Fruit fly (Drosophila melanogaster) whole organism, prepupa: ENCODE measurements around the gene p24-1.
A peak's percentile ranks its signal among the peaks of the same experiment; 100 is the strongest.

ENCODE experiments used
- Blimp-1 ChIP-seq: fragments of 200-800 bp; sonication (Bioruptor generic); optimal IDR thresholded peaks from 3 replicates; lab custom pipeline; 2017; ENCODE audit warnings: missing biosample characterization, missing genetic modification characterization, mild to moderate bottlenecking, moderate library complexity, missing genetic modification reagents
- CG10631 ChIP-seq: fragments of 200-800 bp; sonication (Bioruptor generic); optimal IDR thresholded peaks from 2 replicates; lab custom pipeline; 2016; ENCODE audit warnings: missing biosample characterization, missing genetic modification characterization
- CG10669 ChIP-seq: fragments of 200-800 bp; sonication (Bioruptor generic); optimal IDR thresholded peaks from 3 replicates; lab custom pipeline; 2018; ENCODE audit warnings: missing biosample characterization, mild to moderate bottlenecking, missing genetic modification characterization, moderate library complexity
- CG11902 ChIP-seq: fragments of 200-800 bp; sonication (Bioruptor generic); optimal IDR thresholded peaks from 3 replicates; lab custom pipeline; 2016; ENCODE audit warnings: missing biosample characterization, missing genetic modification characterization
- CG1621 ChIP-seq: fragments of 200-800 bp; sonication (Bioruptor generic); optimal IDR thresholded peaks from 3 replicates; lab custom pipeline; 2018; ENCODE audit warnings: missing biosample characterization, mild to moderate bottlenecking, missing genetic modification characterization
- CG16779 ChIP-seq: fragments of 200-800 bp; sonication (Bioruptor generic); optimal IDR thresholded peaks from 3 replicates; lab custom pipeline; 2017; ENCODE audit warnings: missing biosample characterization, mild to moderate bottlenecking, missing genetic modification characterization
- CG3032 ChIP-seq: fragments of 200-800 bp; optimal IDR thresholded peaks from 2 replicates; lab custom pipeline; 2019; ENCODE audit warnings: missing biosample characterization, mild to moderate bottlenecking, missing genetic modification characterization, moderate library complexity
- CG32006 ChIP-seq: fragments of 200-800 bp; sonication (Bioruptor generic); optimal IDR thresholded peaks from 3 replicates; lab custom pipeline; 2017; ENCODE audit warnings: missing biosample characterization, mild to moderate bottlenecking, missing genetic modification characterization
- CG34406 ChIP-seq: fragments of 200-800 bp; sonication (Bioruptor generic); optimal IDR thresholded peaks from 3 replicates; lab custom pipeline; 2016; ENCODE audit warnings: missing biosample characterization, missing genetic modification characterization
- CG3919 ChIP-seq: fragments of 200-800 bp; sonication (Bioruptor generic); optimal IDR thresholded peaks from 3 replicates; lab custom pipeline; 2016; ENCODE audit warnings: missing biosample characterization, missing genetic modification characterization
- CG4318 ChIP-seq: fragments of 200-800 bp; sonication (Bioruptor generic); optimal IDR thresholded peaks from 3 replicates; lab custom pipeline; 2017; ENCODE audit warnings: missing biosample characterization, mild to moderate bottlenecking, missing genetic modification characterization
- CG6163 ChIP-seq: fragments of 200-800 bp; sonication (Bioruptor generic); IDR thresholded peaks from 3 replicates; pipeline ENCODE4 v1.3.6; 2022; ENCODE audit warnings: missing biosample characterization, missing genetic modification characterization
- CG6276 ChIP-seq: fragments of 200-800 bp; sonication (Bioruptor generic); optimal IDR thresholded peaks from 2 replicates; lab custom pipeline; 2017; ENCODE audit warnings: missing biosample characterization, mild to moderate bottlenecking, missing genetic modification characterization
- CG6792 ChIP-seq: fragments of 200-800 bp; sonication (Bioruptor generic); optimal IDR thresholded peaks from 3 replicates; lab custom pipeline; 2016; ENCODE audit warnings: missing biosample characterization, missing genetic modification characterization
- CG6808 ChIP-seq: fragments of 200-800 bp; sonication (Bioruptor generic); optimal IDR thresholded peaks from 3 replicates; lab custom pipeline; 2017; ENCODE audit warnings: missing biosample characterization, missing genetic modification characterization, mild to moderate bottlenecking, moderate library complexity, missing genetic modification reagents
- CG7368 ChIP-seq: fragments of 200-800 bp; sonication (Bioruptor generic); optimal IDR thresholded peaks from 3 replicates; lab custom pipeline; 2016; ENCODE audit warnings: missing biosample characterization, missing genetic modification characterization
- CG8119 ChIP-seq: fragments of 200-800 bp; sonication (Bioruptor generic); IDR thresholded peaks from 3 replicates; pipeline ENCODE4 v1.3.6; 2022; ENCODE audit warnings: missing biosample characterization, missing genetic modification characterization
- CG8319 ChIP-seq: fragments of 200-800 bp; sonication (Bioruptor generic); optimal IDR thresholded peaks from 3 replicates; lab custom pipeline; 2016; ENCODE audit warnings: missing biosample characterization, missing genetic modification characterization
- CG8632 ChIP-seq: fragments of 200-800 bp; sonication (Bioruptor generic); optimal IDR thresholded peaks from 3 replicates; lab custom pipeline; 2016; ENCODE audit warnings: missing biosample characterization, missing genetic modification characterization
- CG9139 ChIP-seq: fragments of 200-800 bp; sonication (Bioruptor generic); optimal IDR thresholded peaks from 3 replicates; lab custom pipeline; 2017; ENCODE audit warnings: missing biosample characterization, mild to moderate bottlenecking, missing genetic modification characterization
- Eip78C ChIP-seq: fragments of 200-800 bp; sonication (Bioruptor generic); peaks from one replicate; lab custom pipeline; 2016; ENCODE audit warnings: missing biosample characterization, missing genetic modification characterization
- Eip93F ChIP-seq: fragments of 200-800 bp; sonication (Bioruptor generic); optimal IDR thresholded peaks from 2 replicates; lab custom pipeline; 2016; ENCODE audit warnings: missing biosample characterization, mild to moderate bottlenecking, missing genetic modification characterization
- Ets21C ChIP-seq: fragments of 200-800 bp; sonication (Bioruptor generic); optimal IDR thresholded peaks from 3 replicates; lab custom pipeline; 2016; ENCODE audit warnings: missing biosample characterization, missing genetic modification characterization
- Ets96B ChIP-seq: fragments of 200-800 bp; optimal IDR thresholded peaks from 2 replicates; lab custom pipeline; 2019; ENCODE audit warnings: missing biosample characterization, mild to moderate bottlenecking, missing genetic modification characterization, moderate library complexity
- Gug ChIP-seq: fragments of 200-800 bp; sonication (Bioruptor generic); IDR thresholded peaks from 2 replicates; pipeline ENCODE4 v1.3.6; 2022; ENCODE audit warnings: missing biosample characterization, missing genetic modification characterization
- Hr38 ChIP-seq: sonication (Bioruptor generic); optimal IDR thresholded peaks from 2 replicates; lab custom pipeline; 2016; ENCODE audit warnings: missing biosample characterization, missing genetic modification characterization
- Hr39 ChIP-seq: fragments of 200-800 bp; sonication (Bioruptor generic); optimal IDR thresholded peaks from 2 replicates; lab custom pipeline; 2016; ENCODE audit warnings: missing biosample characterization, missing genetic modification characterization
- Hr4 ChIP-seq: fragments of 200-800 bp; sonication (Bioruptor generic); optimal IDR thresholded peaks from 3 replicates; lab custom pipeline; 2016; ENCODE audit warnings: missing biosample characterization, missing genetic modification characterization
- Lpt ChIP-seq: fragments of 200-800 bp; sonication (Bioruptor generic); optimal IDR thresholded peaks from 3 replicates; lab custom pipeline; 2016; ENCODE audit warnings: missing biosample characterization, missing genetic modification characterization
- Met ChIP-seq: fragments of 200-800 bp; sonication (Bioruptor generic); optimal IDR thresholded peaks from 3 replicates; lab custom pipeline; 2016; ENCODE audit warnings: missing biosample characterization, missing genetic modification characterization
- Smox ChIP-seq: fragments of 200-800 bp; sonication (Bioruptor generic); optimal IDR thresholded peaks from 3 replicates; lab custom pipeline; 2016; ENCODE audit warnings: missing biosample characterization, missing genetic modification characterization
- Sox14 ChIP-seq: fragments of 200-800 bp; sonication (Bioruptor generic); optimal IDR thresholded peaks from 3 replicates; lab custom pipeline; 2016; ENCODE audit warnings: missing biosample characterization, missing genetic modification characterization
- Sox15 ChIP-seq: fragments of 200-800 bp; sonication (Bioruptor generic); optimal IDR thresholded peaks from 3 replicates; lab custom pipeline; 2016; ENCODE audit warnings: missing biosample characterization, missing genetic modification characterization
- achi ChIP-seq: fragments of 200-800 bp; sonication (Bioruptor generic); optimal IDR thresholded peaks from 3 replicates; lab custom pipeline; 2016; ENCODE audit warnings: missing biosample characterization, missing genetic modification characterization
- acj6 ChIP-seq: fragments of 200-800 bp; sonication (Bioruptor generic); optimal IDR thresholded peaks from 3 replicates; lab custom pipeline; 2016; ENCODE audit warnings: missing biosample characterization, missing genetic modification characterization
- dac ChIP-seq: fragments of 200-800 bp; sonication (Bioruptor generic); optimal IDR thresholded peaks from 2 replicates; lab custom pipeline; 2017; ENCODE audit warnings: missing biosample characterization, mild to moderate bottlenecking, missing genetic modification characterization
- dsx ChIP-seq: fragments of 200-800 bp; optimal IDR thresholded peaks from 3 replicates; lab custom pipeline; 2019; ENCODE audit warnings: missing biosample characterization, mild to moderate bottlenecking, missing genetic modification characterization, moderate library complexity; ENCODE audit not compliant: poor library complexity, severe bottlenecking
- eg ChIP-seq: fragments of 200-800 bp; sonication (Bioruptor generic); IDR thresholded peaks from 3 replicates; pipeline ENCODE4 v1.3.6; 2022; ENCODE audit warnings: missing biosample characterization, missing genetic modification characterization
- esn ChIP-seq: fragments of 200-800 bp; sonication (Bioruptor generic); optimal IDR thresholded peaks from 2 replicates; lab custom pipeline; 2016; ENCODE audit warnings: missing biosample characterization, mild to moderate bottlenecking, missing genetic modification characterization, moderate library complexity
- fd59A ChIP-seq: fragments of 200-800 bp; sonication (Bioruptor generic); optimal IDR thresholded peaks from 2 replicates; lab custom pipeline; 2017; ENCODE audit warnings: missing biosample characterization, mild to moderate bottlenecking, missing genetic modification characterization, missing genetic modification reagents
- fd85E ChIP-seq: fragments of 200-800 bp; sonication (Bioruptor generic); optimal IDR thresholded peaks from 3 replicates; lab custom pipeline; 2016; ENCODE audit warnings: missing biosample characterization, missing genetic modification characterization
- fkh ChIP-seq: fragments of 200-800 bp; sonication (Bioruptor generic); optimal IDR thresholded peaks from 3 replicates; lab custom pipeline; 2017; ENCODE audit warnings: missing biosample characterization, mild to moderate bottlenecking, missing genetic modification characterization, moderate library complexity
- lz ChIP-seq: fragments of 200-800 bp; sonication (Bioruptor generic); optimal IDR thresholded peaks from 3 replicates; lab custom pipeline; 2016; ENCODE audit warnings: missing biosample characterization, missing genetic modification characterization
- net ChIP-seq: fragments of 200-800 bp; sonication (Bioruptor generic); optimal IDR thresholded peaks from 3 replicates; lab custom pipeline; 2016; ENCODE audit warnings: missing biosample characterization, missing genetic modification characterization
- spab ChIP-seq: fragments of 200-800 bp; sonication (Bioruptor generic); optimal IDR thresholded peaks from 2 replicates; lab custom pipeline; 2017; ENCODE audit warnings: missing biosample characterization, mild to moderate bottlenecking, missing genetic modification characterization, missing genetic modification reagents
- ss ChIP-seq, 2 experiments: fragments of 200-800 bp; sonication (Bioruptor generic); optimal IDR thresholded peaks; 2 replicates in 1 of 2; 3 replicates in 1 of 2; lab custom pipeline; 2017 to 2018; ENCODE audit warnings: mild to moderate bottlenecking in 2 of 2, missing biosample characterization in 2 of 2, missing genetic modification characterization in 2 of 2, moderate library complexity in 1 of 2
- svp ChIP-seq: fragments of 200-800 bp; sonication (Bioruptor generic); peaks from one replicate; lab custom pipeline; 2016; ENCODE audit warnings: missing biosample characterization, missing genetic modification characterization
- topi ChIP-seq: fragments of 200-800 bp; sonication (Bioruptor generic); optimal IDR thresholded peaks from 3 replicates; lab custom pipeline; 2016; ENCODE audit warnings: missing biosample characterization, missing genetic modification characterization

Gene p24-1

dm6 chrX:11806196-11806595 lies 46.1 kb downstream of the p24-1 start (continued):
- TF ChIP-seq spab (GFP tag; lab: Kevin White, UChicago) (no peak), Gug (GFP tag; lab: Robert Waterston, UW) (no peak), svp (GFP tag; lab: Kevin White, UChicago) (peak; percentile 87), Sox14 (GFP tag; lab: Kevin White, UChicago) (no peak), CG8119 (GFP tag; lab: Robert Waterston, UW) (no peak; the same call in 2 of the 3 replicates), achi (peak; percentile 88), CG6163 (GFP tag; lab: Robert Waterston, UW) (peak; percentile 38; the same call in 1 of the 3 replicates), CG32006 (GFP tag; lab: Kevin White, UChicago) (no peak), Ets21C (GFP tag; lab: Kevin White, UChicago) (no peak), CG11902 (GFP tag; lab: Kevin White, UChicago) (no peak), ss (GFP tag; optimal IDR thresholded peaks at IDR 0.05; lab: Kevin White, UChicago) (peak in 1 of 2 experiments; percentile 35)
- TF ChIP-seq, all 60 proteins: peak for 19

DNA sequence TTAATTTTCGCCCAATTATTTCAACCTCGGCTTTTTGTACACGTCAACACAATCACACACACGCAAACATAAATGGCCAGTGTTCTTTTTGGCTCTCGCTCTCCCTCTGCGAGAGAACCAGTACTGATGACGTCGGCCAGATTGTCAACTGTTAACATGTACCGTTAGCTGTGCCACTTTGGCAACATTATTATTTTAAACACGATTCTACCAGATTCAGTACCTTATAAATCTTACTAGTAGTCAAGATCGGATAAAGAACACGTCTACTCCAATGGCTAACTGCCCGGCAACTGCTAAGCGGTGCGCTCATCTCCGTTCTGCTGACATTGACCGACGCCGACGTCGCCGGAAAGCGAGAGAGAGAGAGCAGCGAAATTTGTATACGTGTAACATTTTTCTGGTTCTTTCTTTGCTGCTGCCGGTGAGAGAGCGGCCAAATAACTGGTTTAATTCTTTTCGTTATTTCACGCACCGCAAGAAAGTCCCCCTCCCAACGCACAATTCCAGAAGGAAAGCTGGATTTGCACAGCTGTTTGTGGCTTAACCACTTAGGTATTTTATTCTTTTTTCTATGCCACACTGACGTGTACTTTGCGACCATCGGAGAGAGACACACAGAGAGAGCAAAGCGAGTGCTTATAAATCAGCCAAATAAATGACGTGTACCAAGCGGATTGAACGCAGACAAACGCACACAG lies 47.1 kb downstream of the p24-1 start:
- TF ChIP-seq topi (GFP tag; lab: Kevin White, UChicago), result no peak
- no peak for TF ChIP-seq achi
- TF ChIP-seq Met, result peak; percentile 20
- no peak for TF ChIP-seq Hr4 (GFP tag; lab: Kevin White, UChicago)
- TF ChIP-seq Eip93F (GFP tag; lab: Kevin White, UChicago), result no peak
- TF ChIP-seq lz (GFP tag; lab: Kevin White, UChicago), result no peak
- TF ChIP-seq CG10631 (GFP tag; lab: Kevin White, UChicago), result no peak
- TF ChIP-seq ss (GFP tag; optimal IDR thresholded peaks at IDR 0.05; lab: Kevin White, UChicago), result peak; percentile 18 to 42
- peak; percentile 70 for TF ChIP-seq Eip78C (GFP tag; lab: Kevin White, UChicago)
- TF ChIP-seq CG10669 (GFP tag; lab: Kevin White, UChicago), result no peak
- TF ChIP-seq svp (GFP tag; lab: Kevin White, UChicago), result no peak
- no peak for TF ChIP-seq fd59A (GFP tag; lab: Kevin White, UChicago)
- no peak for TF ChIP-seq dac
- TF ChIP-seq CG7368 (GFP tag; lab: Kevin White, UChicago), result no peak
- TF ChIP-seq eg (GFP tag; lab: Robert Waterston, UW), result peak; percentile 19; the same call in 1 of the 3 replicates
- peak; percentile 1 for TF ChIP-seq dsx
- TF ChIP-seq fd85E (GFP tag; lab: Kevin White, UChicago), result no peak
- no peak for TF ChIP-seq Hr38 (GFP tag; lab: Kevin White, UChicago)
- peak; percentile 30 for TF ChIP-seq CG6808
- TF ChIP-seq CG6163 (GFP tag; lab: Robert Waterston, UW), result no peak
- TF ChIP-seq CG3919, result no peak
- peak; percentile 38 for TF ChIP-seq CG1621 (tag; lab: Kevin White, UChicago)
- TF ChIP-seq fkh (GFP tag; lab: Kevin White, UChicago), result peak; percentile 33
- no peak for TF ChIP-seq CG34406
- TF ChIP-seq Blimp-1 (GFP tag; lab: Kevin White, UChicago), result peak; percentile 28
- no peak for TF ChIP-seq CG16779 (tag; lab: Kevin White, UChicago)
- TF ChIP-seq CG8119 (GFP tag; lab: Robert Waterston, UW), result no peak; the same call in 2 of the 3 replicates
- TF ChIP-seq CG4318, result no peak
- no peak for TF ChIP-seq CG11902 (GFP tag; lab: Kevin White, UChicago)
- no peak for TF ChIP-seq esn (GFP tag; lab: Kevin White, UChicago)
- peak; percentile 45 for TF ChIP-seq CG6276
- TF ChIP-seq CG9139 (GFP tag; lab: Kevin White, UChicago), result no peak
- TF ChIP-seq CG6792 (GFP tag; lab: Kevin White, UChicago), result no peak
- no peak for TF ChIP-seq CG32006 (GFP tag; lab: Kevin White, UChicago)
- TF ChIP-seq CG8632 (GFP tag; lab: Kevin White, UChicago), result no peak
- no peak for TF ChIP-seq Sox15 (GFP tag; lab: Kevin White, UChicago)
- TF ChIP-seq CG3032 (tag; lab: Kevin White, UChicago), result no peak
- no peak for TF ChIP-seq net
- TF ChIP-seq CG8319 (GFP tag; lab: Kevin White, UChicago), result no peak
- TF ChIP-seq Ets96B (tag; lab: Kevin White, UChicago), result no peak
- no peak for TF ChIP-seq acj6 (GFP tag; lab: Kevin White, UChicago)
- TF ChIP-seq Lpt (GFP tag; lab: Kevin White, UChicago), result no peak
- TF ChIP-seq Hr39 (GFP tag; lab: Kevin White, UChicago), result no peak
- no peak for TF ChIP-seq Smox (GFP tag; lab: Kevin White, UChicago)
